Fruit fly (Drosophila melanogaster): ENCODE results near the gene CG11779.

CG11779 gene

DNA sequence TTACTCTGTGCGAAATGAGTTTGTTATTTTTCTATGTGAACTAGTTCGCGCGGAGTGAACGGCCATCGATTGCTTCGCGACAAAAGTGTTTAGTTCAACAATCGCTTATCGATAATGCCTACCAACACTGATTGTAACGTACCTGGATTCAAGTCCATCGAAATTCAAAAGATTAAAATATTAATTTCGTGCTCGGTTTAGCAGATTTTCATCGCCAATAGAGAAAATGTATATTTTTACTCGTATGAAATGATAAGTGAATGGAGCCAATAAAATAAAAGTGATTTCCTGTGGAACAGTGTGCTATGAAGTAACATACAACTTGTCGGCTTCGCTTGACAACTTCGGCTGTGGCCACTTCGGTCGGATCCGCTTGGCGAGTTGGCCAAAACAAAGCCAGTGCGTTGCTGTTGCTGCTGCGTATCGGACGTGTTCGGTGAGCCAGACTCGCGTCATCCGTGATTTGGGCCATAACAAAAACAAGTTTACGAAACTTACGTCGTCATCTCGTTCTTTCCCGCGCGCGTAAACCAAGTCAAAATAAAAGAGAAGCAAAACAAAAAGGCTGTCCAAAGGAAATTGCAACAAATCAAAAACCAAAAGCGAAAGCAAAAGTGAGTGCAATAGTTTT is 20.7 kb upstream of the CG11779 start, which contains the start of the genes CG5555 and myd (continued):
- peak; percentile 11 for TF ChIP-seq CG9609 (GFP tag; optimal IDR thresholded peaks at IDR 0.05)
- no peak for TF ChIP-seq CG7987 (GFP tag; optimal IDR thresholded peaks at IDR 0.05)
- peak; percentile 76 for TF ChIP-seq nerfin-2 (GFP tag; IDR thresholded peaks at IDR 0.05; ENCODE audit: partially characterized antibody)
- TF ChIP-seq zfh1 (GFP tag; IDR thresholded peaks at IDR 0.05) = 0 out of 3 replicates have a peak, but pooled peaks have one; percentile 43
- no peak for TF ChIP-seq CG4730 (GFP tag; IDR thresholded peaks at IDR 0.05)
- no peak for TF ChIP-seq gcm2 (GFP tag; optimal IDR thresholded peaks at IDR 0.05)
- TF ChIP-seq Chrac-16 (GFP tag; optimal IDR thresholded peaks at IDR 0.05) = no peak
- TF ChIP-seq Meics (GFP tag; optimal IDR thresholded peaks at IDR 0.05) = no peak
- peak; percentile 0 for TF ChIP-seq CG10147 (GFP tag; optimal IDR thresholded peaks at IDR 0.05)
- TF ChIP-seq Abd-B (GFP tag; optimal IDR thresholded peaks at IDR 0.05) = no peak
- TF ChIP-seq sna (GFP tag; IDR thresholded peaks at IDR 0.05; ENCODE audit: partially characterized antibody) = peak; percentile 82
- TF ChIP-seq eve (GFP tag; optimal IDR thresholded peaks at IDR 0.05) = peak in 1 of 2 experiments; percentile 85
- peak; percentile 3 for TF ChIP-seq kni (GFP tag; optimal IDR thresholded peaks at IDR 0.05)
- peak; percentile 13 for TF ChIP-seq shn (GFP tag; optimal IDR thresholded peaks at IDR 0.05)
- TF ChIP-seq CG18476 (GFP tag; optimal IDR thresholded peaks at IDR 0.05) = no peak
- peak; percentile 49 for TF ChIP-seq CG33213 (GFP tag; optimal IDR thresholded peaks at IDR 0.05)
- TF ChIP-seq Xrp1 (GFP tag; IDR thresholded peaks at IDR 0.05) = peak; percentile 27; the same call in 1 of the 2 replicates
- TF ChIP-seq bowl (GFP tag; IDR thresholded peaks at IDR 0.05) = peak; percentile 19; the same call in 1 of the 2 replicates
- TF ChIP-seq sens-2 (GFP tag; IDR thresholded peaks at IDR 0.05) = no peak
- TF ChIP-seq CG11398 (GFP tag; optimal IDR thresholded peaks at IDR 0.05) = peak; percentile 21
- TF ChIP-seq Dad (GFP tag; optimal IDR thresholded peaks at IDR 0.05) = peak; percentile 32
- no peak for TF ChIP-seq repo (GFP tag; optimal IDR thresholded peaks at IDR 0.05)
- TF ChIP-seq CG10959 (GFP tag; IDR thresholded peaks at IDR 0.05) = no peak
- no peak for TF ChIP-seq fd102C (GFP tag; optimal IDR thresholded peaks at IDR 0.05)
- TF ChIP-seq lbe (GFP tag; optimal IDR thresholded peaks at IDR 0.05) = peak; percentile 65
- TF ChIP-seq CG15479 (GFP tag; optimal IDR thresholded peaks at IDR 0.05) = no peak
- no peak for TF ChIP-seq ap (GFP tag; IDR thresholded peaks at IDR 0.05)
- TF ChIP-seq maf-S (GFP tag; optimal IDR thresholded peaks at IDR 0.05) = peak; percentile 36
- no peak for TF ChIP-seq Rx (GFP tag; IDR thresholded peaks at IDR 0.05)
- peak; percentile 95 for TF ChIP-seq CG10267 (tag; optimal IDR thresholded peaks at IDR 0.05)
- peak; percentile 71 for TF ChIP-seq unc-4 (GFP tag; IDR thresholded peaks at IDR 0.05; ENCODE audit: partially characterized antibody)
- TF ChIP-seq gro (GFP tag; optimal IDR thresholded peaks at IDR 0.05) = peak; percentile 80
- no peak for TF ChIP-seq sc (optimal IDR thresholded peaks at IDR 0.05)
- no peak for TF ChIP-seq sc (GFP tag; optimal IDR thresholded peaks at IDR 0.05)
- TF ChIP-seq gfzf (GFP tag; optimal IDR thresholded peaks at IDR 0.05) = peak; percentile 12
- TF ChIP-seq stc (GFP tag; IDR thresholded peaks at IDR 0.05) = peak; percentile 53; the same call in 1 of the 2 replicates
- peak; percentile 63 for TF ChIP-seq PHDP (tag; optimal IDR thresholded peaks at IDR 0.05)
- peak; percentile 70 for TF ChIP-seq CG32532 (GFP tag; IDR thresholded peaks at IDR 0.05)
- TF ChIP-seq slbo (GFP tag; IDR thresholded peaks at IDR 0.05) = peak; percentile 51; the same call in 1 of the 2 replicates
- peak; percentile 21 for TF ChIP-seq CG18619 (GFP tag; optimal IDR thresholded peaks at IDR 0.05)
- peak; percentile 36 for TF ChIP-seq trem (tag; optimal IDR thresholded peaks at IDR 0.05)
- peak; percentile 80 for TF ChIP-seq Dp (GFP tag; optimal IDR thresholded peaks at IDR 0.05)
- no peak for TF ChIP-seq Hand (GFP tag; optimal IDR thresholded peaks at IDR 0.05)
- peak; percentile 50 for TF ChIP-seq HmgZ (tag; optimal IDR thresholded peaks at IDR 0.05)
- peak; percentile 72 for TF ChIP-seq CG12659 (GFP tag; optimal IDR thresholded peaks at IDR 0.05)
- no peak for TF ChIP-seq CG1024 (GFP tag; IDR thresholded peaks at IDR 0.05)
- TF ChIP-seq cas (GFP tag; IDR thresholded peaks at IDR 0.05) = no peak
- peak; percentile 38; the same call in 1 of the 2 replicates for TF ChIP-seq hbn (GFP tag; IDR thresholded peaks at IDR 0.05; ENCODE audit: partially characterized antibody)
- no peak for TF ChIP-seq dmrt99B (tag; optimal IDR thresholded peaks at IDR 0.05)
- no peak for TF ChIP-seq Ptx1 (GFP tag; IDR thresholded peaks at IDR 0.05)

Measured in whole organism, embryonic.